Fruit fly (Drosophila melanogaster) whole organism, prepupa: Measurements from ENCODE around the gene CG32982.
A peak's percentile ranks its signal among the peaks of the same experiment; 100 is the strongest.

Experiments used
- Blimp-1 ChIP-seq: fragments of 200-800 bp; sonication (Bioruptor generic); optimal IDR thresholded peaks from 3 replicates; lab custom pipeline; 2017; ENCODE audit warnings: missing biosample characterization, missing genetic modification characterization, mild to moderate bottlenecking, moderate library complexity, missing genetic modification reagents
- CG10669 ChIP-seq: fragments of 200-800 bp; sonication (Bioruptor generic); optimal IDR thresholded peaks from 3 replicates; lab custom pipeline; 2018; ENCODE audit warnings: missing biosample characterization, mild to moderate bottlenecking, missing genetic modification characterization, moderate library complexity
- CG11762 ChIP-seq: fragments of 200-800 bp; sonication (Bioruptor generic); optimal IDR thresholded peaks from 3 replicates; lab custom pipeline; 2016; ENCODE audit warnings: missing biosample characterization, missing genetic modification characterization; ENCODE audit not compliant: insufficient read depth
- CG11902 ChIP-seq: fragments of 200-800 bp; sonication (Bioruptor generic); optimal IDR thresholded peaks from 3 replicates; lab custom pipeline; 2016; ENCODE audit warnings: missing biosample characterization, missing genetic modification characterization
- CG15336 ChIP-seq: fragments of 200-800 bp; sonication (Bioruptor generic); IDR thresholded peaks from 2 replicates; pipeline ENCODE4 v1.3.6; 2022; ENCODE audit warnings: missing biosample characterization, missing genetic modification characterization
- CG16779 ChIP-seq: fragments of 200-800 bp; sonication (Bioruptor generic); optimal IDR thresholded peaks from 3 replicates; lab custom pipeline; 2017; ENCODE audit warnings: missing biosample characterization, mild to moderate bottlenecking, missing genetic modification characterization
- CG3032 ChIP-seq: fragments of 200-800 bp; optimal IDR thresholded peaks from 2 replicates; lab custom pipeline; 2019; ENCODE audit warnings: missing biosample characterization, mild to moderate bottlenecking, missing genetic modification characterization, moderate library complexity
- CG31627 ChIP-seq: fragments of 200-800 bp; sonication (Bioruptor generic); optimal IDR thresholded peaks from 3 replicates; lab custom pipeline; 2016; ENCODE audit warnings: missing biosample characterization, missing genetic modification characterization
- CG34406 ChIP-seq: fragments of 200-800 bp; sonication (Bioruptor generic); optimal IDR thresholded peaks from 3 replicates; lab custom pipeline; 2016; ENCODE audit warnings: missing biosample characterization, missing genetic modification characterization
- CG4318 ChIP-seq: fragments of 200-800 bp; sonication (Bioruptor generic); optimal IDR thresholded peaks from 3 replicates; lab custom pipeline; 2017; ENCODE audit warnings: missing biosample characterization, mild to moderate bottlenecking, missing genetic modification characterization
- CG6163 ChIP-seq: fragments of 200-800 bp; sonication (Bioruptor generic); IDR thresholded peaks from 3 replicates; pipeline ENCODE4 v1.3.6; 2022; ENCODE audit warnings: missing biosample characterization, missing genetic modification characterization
- CG6276 ChIP-seq: fragments of 200-800 bp; sonication (Bioruptor generic); optimal IDR thresholded peaks from 2 replicates; lab custom pipeline; 2017; ENCODE audit warnings: missing biosample characterization, mild to moderate bottlenecking, missing genetic modification characterization
- CG6808 ChIP-seq: fragments of 200-800 bp; sonication (Bioruptor generic); optimal IDR thresholded peaks from 3 replicates; lab custom pipeline; 2017; ENCODE audit warnings: missing biosample characterization, missing genetic modification characterization, mild to moderate bottlenecking, moderate library complexity, missing genetic modification reagents
- CG6854 ChIP-seq: fragments of 200-800 bp; sonication (Bioruptor generic); optimal IDR thresholded peaks from 2 replicates; lab custom pipeline; 2017; ENCODE audit warnings: missing biosample characterization, mild to moderate bottlenecking, missing genetic modification characterization
- CG7368 ChIP-seq: fragments of 200-800 bp; sonication (Bioruptor generic); optimal IDR thresholded peaks from 3 replicates; lab custom pipeline; 2016; ENCODE audit warnings: missing biosample characterization, missing genetic modification characterization
- CG8119 ChIP-seq: fragments of 200-800 bp; sonication (Bioruptor generic); IDR thresholded peaks from 3 replicates; pipeline ENCODE4 v1.3.6; 2022; ENCODE audit warnings: missing biosample characterization, missing genetic modification characterization
- CG8319 ChIP-seq: fragments of 200-800 bp; sonication (Bioruptor generic); optimal IDR thresholded peaks from 3 replicates; lab custom pipeline; 2016; ENCODE audit warnings: missing biosample characterization, missing genetic modification characterization
- CG8632 ChIP-seq: fragments of 200-800 bp; sonication (Bioruptor generic); optimal IDR thresholded peaks from 3 replicates; lab custom pipeline; 2016; ENCODE audit warnings: missing biosample characterization, missing genetic modification characterization
- Eip75B ChIP-seq: fragments of 200-800 bp; sonication (Bioruptor generic); optimal IDR thresholded peaks from 3 replicates; lab custom pipeline; 2016; ENCODE audit warnings: missing biosample characterization, missing genetic modification characterization
- Eip78C ChIP-seq: fragments of 200-800 bp; sonication (Bioruptor generic); peaks from one replicate; lab custom pipeline; 2016; ENCODE audit warnings: missing biosample characterization, missing genetic modification characterization
- Ets96B ChIP-seq: fragments of 200-800 bp; optimal IDR thresholded peaks from 2 replicates; lab custom pipeline; 2019; ENCODE audit warnings: missing biosample characterization, mild to moderate bottlenecking, missing genetic modification characterization, moderate library complexity
- Gug ChIP-seq: fragments of 200-800 bp; sonication (Bioruptor generic); IDR thresholded peaks from 2 replicates; pipeline ENCODE4 v1.3.6; 2022; ENCODE audit warnings: missing biosample characterization, missing genetic modification characterization
- Hr38 ChIP-seq: sonication (Bioruptor generic); optimal IDR thresholded peaks from 2 replicates; lab custom pipeline; 2016; ENCODE audit warnings: missing biosample characterization, missing genetic modification characterization
- Hr39 ChIP-seq: fragments of 200-800 bp; sonication (Bioruptor generic); optimal IDR thresholded peaks from 2 replicates; lab custom pipeline; 2016; ENCODE audit warnings: missing biosample characterization, missing genetic modification characterization
- Met ChIP-seq: fragments of 200-800 bp; sonication (Bioruptor generic); optimal IDR thresholded peaks from 3 replicates; lab custom pipeline; 2016; ENCODE audit warnings: missing biosample characterization, missing genetic modification characterization
- Smox ChIP-seq: fragments of 200-800 bp; sonication (Bioruptor generic); optimal IDR thresholded peaks from 3 replicates; lab custom pipeline; 2016; ENCODE audit warnings: missing biosample characterization, missing genetic modification characterization
- Sox102F ChIP-seq: fragments of 200-800 bp; sonication (Bioruptor generic); optimal IDR thresholded peaks from 2 replicates; lab custom pipeline; 2016; ENCODE audit warnings: missing biosample characterization, mild to moderate bottlenecking, missing genetic modification characterization
- Sox14 ChIP-seq: fragments of 200-800 bp; sonication (Bioruptor generic); optimal IDR thresholded peaks from 3 replicates; lab custom pipeline; 2016; ENCODE audit warnings: missing biosample characterization, missing genetic modification characterization
- acj6 ChIP-seq: fragments of 200-800 bp; sonication (Bioruptor generic); optimal IDR thresholded peaks from 3 replicates; lab custom pipeline; 2016; ENCODE audit warnings: missing biosample characterization, missing genetic modification characterization
- cyc ChIP-seq: fragments of 200-800 bp; sonication (Bioruptor generic); optimal IDR thresholded peaks from 3 replicates; lab custom pipeline; 2016; ENCODE audit warnings: missing biosample characterization, missing genetic modification characterization
- dac ChIP-seq: fragments of 200-800 bp; sonication (Bioruptor generic); optimal IDR thresholded peaks from 2 replicates; lab custom pipeline; 2017; ENCODE audit warnings: missing biosample characterization, mild to moderate bottlenecking, missing genetic modification characterization
- dsx ChIP-seq: fragments of 200-800 bp; optimal IDR thresholded peaks from 3 replicates; lab custom pipeline; 2019; ENCODE audit warnings: missing biosample characterization, mild to moderate bottlenecking, missing genetic modification characterization, moderate library complexity; ENCODE audit not compliant: poor library complexity, severe bottlenecking
- eg ChIP-seq: fragments of 200-800 bp; sonication (Bioruptor generic); IDR thresholded peaks from 3 replicates; pipeline ENCODE4 v1.3.6; 2022; ENCODE audit warnings: missing biosample characterization, missing genetic modification characterization
- fd59A ChIP-seq: fragments of 200-800 bp; sonication (Bioruptor generic); optimal IDR thresholded peaks from 2 replicates; lab custom pipeline; 2017; ENCODE audit warnings: missing biosample characterization, mild to moderate bottlenecking, missing genetic modification characterization, missing genetic modification reagents
- lz ChIP-seq: fragments of 200-800 bp; sonication (Bioruptor generic); optimal IDR thresholded peaks from 3 replicates; lab custom pipeline; 2016; ENCODE audit warnings: missing biosample characterization, missing genetic modification characterization
- net ChIP-seq: fragments of 200-800 bp; sonication (Bioruptor generic); optimal IDR thresholded peaks from 3 replicates; lab custom pipeline; 2016; ENCODE audit warnings: missing biosample characterization, missing genetic modification characterization
- pdm3 ChIP-seq: fragments of 200-800 bp; sonication (Bioruptor generic); optimal IDR thresholded peaks from 3 replicates; lab custom pipeline; 2016; ENCODE audit warnings: missing biosample characterization, missing genetic modification characterization
- ss ChIP-seq, 2 experiments: fragments of 200-800 bp; sonication (Bioruptor generic); optimal IDR thresholded peaks; 2 replicates in 1 of 2; 3 replicates in 1 of 2; lab custom pipeline; 2017 to 2018; ENCODE audit warnings: mild to moderate bottlenecking in 2 of 2, missing biosample characterization in 2 of 2, missing genetic modification characterization in 2 of 2, moderate library complexity in 1 of 2
- svp ChIP-seq: fragments of 200-800 bp; sonication (Bioruptor generic); peaks from one replicate; lab custom pipeline; 2016; ENCODE audit warnings: missing biosample characterization, missing genetic modification characterization
- topi ChIP-seq: fragments of 200-800 bp; sonication (Bioruptor generic); optimal IDR thresholded peaks from 3 replicates; lab custom pipeline; 2016; ENCODE audit warnings: missing biosample characterization, missing genetic modification characterization

CG32982 gene

DNA sequence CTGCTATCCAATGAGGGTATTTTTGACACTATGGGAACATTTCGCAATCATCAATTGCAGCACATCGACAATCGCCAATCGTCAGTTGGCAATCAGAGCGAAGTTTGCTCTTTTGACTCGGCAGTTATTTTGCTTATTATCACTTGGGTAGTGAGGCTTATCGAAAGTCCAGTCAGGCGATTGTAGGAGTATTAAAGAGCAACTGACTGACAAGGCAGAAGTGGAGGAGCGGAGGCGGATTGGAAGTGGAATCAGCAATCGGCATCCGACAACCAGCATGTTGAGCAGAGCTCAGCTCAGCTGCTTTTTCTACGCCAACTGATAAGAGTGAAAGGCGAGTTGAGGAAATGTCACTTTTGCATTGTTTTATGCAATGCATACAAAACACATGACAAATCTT lies 3.2 kb upstream of the CG32982 start:
- TF ChIP-seq CG6808: peak; percentile 19
- TF ChIP-seq CG11902 (GFP tag; lab: Kevin White, UChicago): no peak
- TF ChIP-seq CG4318 (GFP tag; lab: Kevin White, UChicago): no peak
- peak in 1 of 2 experiments; percentile 20 for TF ChIP-seq ss (GFP tag; optimal IDR thresholded peaks at IDR 0.05; lab: Kevin White, UChicago)
- no peak for TF ChIP-seq CG8319 (GFP tag; lab: Kevin White, UChicago)
- no peak for TF ChIP-seq fd59A (GFP tag; lab: Kevin White, UChicago)
- peak; percentile 24 for TF ChIP-seq CG6276 (GFP tag; lab: Kevin White, UChicago)
- no peak for TF ChIP-seq CG10669 (GFP tag; lab: Kevin White, UChicago)
- no peak for TF ChIP-seq CG6163
- no peak for TF ChIP-seq CG6854
- TF ChIP-seq Gug (GFP tag; lab: Robert Waterston, UW): no peak
- TF ChIP-seq dac (GFP tag; lab: Kevin White, UChicago): no peak
- TF ChIP-seq cyc (GFP tag; lab: Kevin White, UChicago): no peak
- TF ChIP-seq Sox14 (GFP tag; lab: Kevin White, UChicago): no peak
- no peak for TF ChIP-seq CG3032 (tag; lab: Kevin White, UChicago)
- TF ChIP-seq CG8632 (GFP tag; lab: Kevin White, UChicago): no peak
- TF ChIP-seq Smox (GFP tag; lab: Kevin White, UChicago): no peak
- TF ChIP-seq CG7368 (GFP tag; lab: Kevin White, UChicago): no peak
- peak; percentile 99 for TF ChIP-seq svp (GFP tag; lab: Kevin White, UChicago)
- peak; percentile 31 for TF ChIP-seq Eip78C
- TF ChIP-seq net: no peak
- TF ChIP-seq CG8119 (GFP tag; lab: Robert Waterston, UW): no peak
- no peak for TF ChIP-seq CG11762 (GFP tag; lab: Kevin White, UChicago)
- TF ChIP-seq CG31627 (GFP tag; lab: Kevin White, UChicago): no peak
- no peak for TF ChIP-seq pdm3 (GFP tag; lab: Kevin White, UChicago)
- TF ChIP-seq CG15336 (GFP tag; lab: Robert Waterston, UW): no peak
- TF ChIP-seq CG34406 (GFP tag; lab: Kevin White, UChicago): no peak
- TF ChIP-seq topi (GFP tag; lab: Kevin White, UChicago): no peak
- no peak for TF ChIP-seq Blimp-1 (GFP tag; lab: Kevin White, UChicago)

DNA sequence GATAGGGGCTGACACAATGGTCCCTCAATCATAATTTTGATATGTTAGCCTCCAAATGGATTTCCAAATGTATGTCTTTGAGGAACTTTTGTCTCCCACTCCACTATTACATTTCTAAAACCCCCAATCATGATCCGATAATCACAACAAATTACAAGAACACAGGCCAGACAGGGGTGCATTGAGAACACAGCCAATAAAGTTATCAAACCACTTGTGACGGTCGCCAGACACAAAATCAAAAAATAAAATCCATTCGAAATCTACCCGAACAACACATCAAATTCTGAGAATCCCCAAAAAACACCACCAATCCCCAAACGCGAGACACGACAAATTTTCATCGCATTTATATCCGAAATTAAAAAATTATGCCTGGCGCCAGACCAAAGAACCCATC lies 1.8 kb upstream of the CG32982 start:
- TF ChIP-seq dsx (no peak), Eip75B (GFP tag; lab: Kevin White, UChicago) (no peak), CG6808 (no peak), Gug (GFP tag; lab: Robert Waterston, UW) (no peak), Eip78C (no peak), Blimp-1 (GFP tag; lab: Kevin White, UChicago) (no peak), CG11762 (GFP tag; lab: Kevin White, UChicago) (no peak), Ets96B (no peak), CG11902 (GFP tag; lab: Kevin White, UChicago) (no peak), eg (GFP tag; lab: Robert Waterston, UW) (no peak), CG16779 (tag; lab: Kevin White, UChicago) (no peak), Hr39 (no peak), acj6 (no peak), Met (GFP tag; lab: Kevin White, UChicago) (no peak), Sox14 (GFP tag; lab: Kevin White, UChicago) (no peak), lz (GFP tag; lab: Kevin White, UChicago) (no peak), Hr38 (GFP tag; lab: Kevin White, UChicago) (no peak), CG10669 (GFP tag; lab: Kevin White, UChicago) (no peak), Sox102F (GFP tag; lab: Kevin White, UChicago) (no peak)
